Worm (Caenorhabditis elegans) whole organism, mixed stage, embryonic: Measurements from ENCODE around the gene trpp-6.

Experiments used
- blmp-1 ChIP-seq: fragments of 150-350 bp; optimal IDR thresholded peaks from 2 replicates; lab custom pipeline; 2014; ENCODE audit warnings: missing biosample characterization, missing genetic modification characterization
- pha-4 ChIP-seq: fragments of 150-350 bp; optimal IDR thresholded peaks from 2 replicates; lab custom pipeline; 2018; ENCODE audit warnings: missing biosample characterization, missing genetic modification reagents, missing genetic modification characterization
- ztf-11 ChIP-seq: fragments of 150-350 bp; optimal IDR thresholded peaks from 2 replicates; lab custom pipeline; 2014; ENCODE audit warnings: missing biosample characterization, missing genetic modification characterization

DNA sequence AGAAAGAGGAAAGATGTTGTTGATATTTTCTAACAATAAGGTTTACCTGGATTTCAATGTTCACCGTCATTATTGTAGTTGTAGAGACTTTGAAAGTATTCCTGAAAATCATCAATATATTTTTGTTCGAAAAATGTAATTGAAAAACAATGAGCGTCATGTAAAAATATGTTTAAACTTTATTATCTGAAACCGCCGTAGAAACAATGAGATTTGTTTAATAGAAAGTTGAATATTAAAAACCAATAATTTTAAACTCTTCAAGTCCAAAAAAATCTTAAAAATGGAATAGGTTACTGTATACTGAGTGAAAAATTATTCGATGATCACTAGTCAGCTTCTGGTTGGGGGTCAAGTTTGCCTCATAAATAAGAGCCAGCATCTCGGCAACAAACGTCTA, 33.5 kb upstream of the trpp-6 start, which contains the start of gene anmt-3:
- TF ChIP-seq pha-4 (tag; lab: Kevin White, UChicago) (no peak), ztf-11 (tag; lab: Kevin White, UChicago) (no peak), blmp-1 (no peak)
